Fruit fly (Drosophila melanogaster): ENCODE measurements around the gene CG17026.

Gene CG17026

DNA sequence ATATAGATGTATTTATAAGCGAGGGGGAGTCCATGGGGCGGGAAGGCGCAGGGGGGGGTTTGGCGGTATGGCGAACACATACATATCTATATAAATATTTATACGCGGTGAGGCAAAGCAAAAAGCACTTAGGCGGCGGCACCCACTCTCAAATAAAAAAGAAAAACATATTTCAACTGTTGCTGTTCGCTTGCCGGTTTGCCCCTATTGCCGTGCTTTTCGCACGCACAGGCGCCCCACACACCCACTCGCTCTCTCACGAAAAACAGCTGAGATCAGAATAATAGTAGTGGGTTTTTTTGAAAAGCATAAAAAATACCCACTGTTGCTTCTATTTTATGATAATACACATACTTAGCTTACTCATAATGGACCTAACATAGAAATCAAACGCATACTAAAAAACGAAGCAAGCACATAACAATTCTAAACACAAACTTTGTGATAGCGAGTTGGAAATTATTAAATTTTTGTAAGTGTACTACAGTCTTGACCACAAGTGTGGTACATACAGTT is 26.1 kb downstream of the CG17026 start (continued):
- no peak for TF ChIP-seq Dll (GFP tag; IDR thresholded peaks at IDR 0.05; ENCODE audit: partially characterized antibody)
- peak; percentile 84 for TF ChIP-seq CG8924 (tag; optimal IDR thresholded peaks at IDR 0.05)
- TF ChIP-seq CG9817 (tag; optimal IDR thresholded peaks at IDR 0.05) = peak; percentile 89
- peak; percentile 96 for TF ChIP-seq Med (GFP tag)
- TF ChIP-seq tin (GFP tag; optimal IDR thresholded peaks at IDR 0.05) = peak; percentile 59
- TF ChIP-seq ap (GFP tag; IDR thresholded peaks at IDR 0.05) = no peak
- TF ChIP-seq ash1 (GFP tag; optimal IDR thresholded peaks at IDR 0.05) = peak; percentile 13
- TF ChIP-seq slp2 (GFP tag; optimal IDR thresholded peaks at IDR 0.05) = peak; percentile 67
- peak; percentile 50 for TF ChIP-seq da (GFP tag; optimal IDR thresholded peaks at IDR 0.05)
- no peak for TF ChIP-seq Dref (GFP tag; IDR thresholded peaks at IDR 0.05)
- peak; percentile 52 for TF ChIP-seq CG17568 (GFP tag; optimal IDR thresholded peaks at IDR 0.05)
- TF ChIP-seq ftz-f1 (GFP tag; optimal IDR thresholded peaks at IDR 0.05) = no peak
- no peak for TF ChIP-seq p53 (GFP tag; optimal IDR thresholded peaks at IDR 0.05)
- 0 out of 2 replicates have a peak, but pooled peaks have one; percentile 20 for TF ChIP-seq Taf1 (GFP tag; IDR thresholded peaks at IDR 0.05)
- peak; percentile 79 for TF ChIP-seq sob (GFP tag; IDR thresholded peaks at IDR 0.05)
- TF ChIP-seq CG4854 (GFP tag; optimal IDR thresholded peaks at IDR 0.05) = peak; percentile 62
- peak; percentile 75 for TF ChIP-seq CG17361 (GFP tag; IDR thresholded peaks at IDR 0.05)
- peak; percentile 52 for TF ChIP-seq Deaf1 (tag; optimal IDR thresholded peaks at IDR 0.05)
- no peak for TF ChIP-seq CG17186 (GFP tag; optimal IDR thresholded peaks at IDR 0.05)
- no peak for TF ChIP-seq fd102C (GFP tag; optimal IDR thresholded peaks at IDR 0.05)
- peak; percentile 35 for TF ChIP-seq disco-r (GFP tag; optimal IDR thresholded peaks at IDR 0.05)
- no peak for TF ChIP-seq CG8359 (GFP tag; optimal IDR thresholded peaks at IDR 0.05; ENCODE audit: borderline replicate concordance)
- peak; percentile 58 for TF ChIP-seq tap (tag; optimal IDR thresholded peaks at IDR 0.05)
- TF ChIP-seq trh (GFP tag; optimal IDR thresholded peaks at IDR 0.05) = no peak
- peak; percentile 86 for TF ChIP-seq Drgx (GFP tag; IDR thresholded peaks at IDR 0.05)
- TF ChIP-seq CG3065 (GFP tag; optimal IDR thresholded peaks at IDR 0.05) = no peak
- no peak for TF ChIP-seq HLHmδ (GFP tag; optimal IDR thresholded peaks at IDR 0.05)
- TF ChIP-seq zfh1 (GFP tag; IDR thresholded peaks at IDR 0.05) = peak; percentile 49; the same call in 1 of the 3 replicates
- peak; percentile 49 for TF ChIP-seq CG10366 (GFP tag; IDR thresholded peaks at IDR 0.05)
- TF ChIP-seq jing (GFP tag; optimal IDR thresholded peaks at IDR 0.05) = peak; percentile 45
- peak; percentile 87 for TF ChIP-seq CG12659 (GFP tag; optimal IDR thresholded peaks at IDR 0.05)
- TF ChIP-seq exex (tag; optimal IDR thresholded peaks at IDR 0.05) = peak; percentile 63
- no peak for TF ChIP-seq sc (optimal IDR thresholded peaks at IDR 0.05)
- no peak for TF ChIP-seq sc (GFP tag; optimal IDR thresholded peaks at IDR 0.05)
- TF ChIP-seq mirr (GFP tag; optimal IDR thresholded peaks at IDR 0.05) = peak; percentile 81
- no peak for TF ChIP-seq sna (GFP tag; IDR thresholded peaks at IDR 0.05; ENCODE audit: partially characterized antibody)
- no peak for TF ChIP-seq CG10959 (GFP tag; IDR thresholded peaks at IDR 0.05)
- no peak for TF ChIP-seq CG2129 (GFP tag; IDR thresholded peaks at IDR 0.05; ENCODE audit: partially characterized antibody)
- peak in 1 of 2 experiments; percentile 33 for TF ChIP-seq Hr78 (GFP tag; optimal IDR thresholded peaks at IDR 0.05)
- TF ChIP-seq Spps (tag; optimal IDR thresholded peaks at IDR 0.05) = no peak
- no peak for TF ChIP-seq MTF-1 (GFP tag; optimal IDR thresholded peaks at IDR 0.05; ENCODE audit: borderline replicate concordance)
- TF ChIP-seq Neu2 (GFP tag; optimal IDR thresholded peaks at IDR 0.05; ENCODE audit: borderline replicate concordance) = peak; percentile 26
- peak; percentile 55 for TF ChIP-seq fd96Cb (tag; optimal IDR thresholded peaks at IDR 0.05)
- peak; percentile 34 for TF ChIP-seq cg (GFP tag; optimal IDR thresholded peaks at IDR 0.05)
- TF ChIP-seq CG12299 (tag; optimal IDR thresholded peaks at IDR 0.05) = peak; percentile 68
- TF ChIP-seq CG10209 (GFP tag; optimal IDR thresholded peaks at IDR 0.05) = peak; percentile 78
- no peak for TF ChIP-seq pita (GFP tag; optimal IDR thresholded peaks at IDR 0.05)
- no peak for TF ChIP-seq gsb-n (tag; optimal IDR thresholded peaks at IDR 0.05)
- peak; percentile 51 for TF ChIP-seq Abd-B (GFP tag; optimal IDR thresholded peaks at IDR 0.05)

All from whole organism, embryonic.